Fruit fly (Drosophila melanogaster): ENCODE data around the gene smp-30.

The smp-30 gene

dm6 chr3R:14706860-14707259, 44.2 kb downstream of the smp-30 start (continued):
- TF ChIP-seq btn (GFP tag; optimal IDR thresholded peaks at IDR 0.05) (peak; percentile 27), CG12769 (tag; optimal IDR thresholded peaks at IDR 0.05) (peak; percentile 80), CG31224 (GFP tag; IDR thresholded peaks at IDR 0.05) (peak; percentile 40; the same call in 1 of the 2 replicates), CG32532 (GFP tag; IDR thresholded peaks at IDR 0.05) (peak; percentile 83), pita (GFP tag; optimal IDR thresholded peaks at IDR 0.05) (no peak), kay (GFP tag; optimal IDR thresholded peaks at IDR 0.05) (no peak), pb (GFP tag; optimal IDR thresholded peaks at IDR 0.05) (peak; percentile 13), Ada2b (GFP tag; IDR thresholded peaks at IDR 0.05) (peak; percentile 76), Dfd (GFP tag; optimal IDR thresholded peaks at IDR 0.05) (no peak), sim (GFP tag; IDR thresholded peaks at IDR 0.05) (0 out of 2 replicates have a peak, but pooled peaks have one; percentile 16), CG18599 (GFP tag; optimal IDR thresholded peaks at IDR 0.05) (peak; percentile 63), CG7271 (tag; optimal IDR thresholded peaks at IDR 0.05) (no peak), CG15696 (tag; optimal IDR thresholded peaks at IDR 0.05) (no peak), slou (GFP tag; optimal IDR thresholded peaks at IDR 0.05) (no peak), sens (GFP tag) (peak; percentile 84), PHDP (tag; optimal IDR thresholded peaks at IDR 0.05) (peak; percentile 63), crol (GFP tag; IDR thresholded peaks at IDR 0.05) (0 out of 2 replicates have a peak, but pooled peaks have one; percentile 17), CG9609 (GFP tag; optimal IDR thresholded peaks at IDR 0.05) (peak; percentile 58), C15 (GFP tag; IDR thresholded peaks at IDR 0.05) (no peak), vnd (GFP tag; IDR thresholded peaks at IDR 0.05; ENCODE audit: partially characterized antibody) (peak; percentile 61), chm (GFP tag; IDR thresholded peaks at IDR 0.05) (0 out of 2 replicates have a peak, but pooled peaks have one; percentile 17), shn (GFP tag; optimal IDR thresholded peaks at IDR 0.05) (peak; percentile 22), CG14050 (GFP tag; IDR thresholded peaks at IDR 0.05) (peak; percentile 26; the same call in 1 of the 3 replicates), dmrt11E (tag; optimal IDR thresholded peaks at IDR 0.05) (no peak), ranshi (GFP tag; IDR thresholded peaks at IDR 0.05) (peak; percentile 51), CG12236 (GFP tag; optimal IDR thresholded peaks at IDR 0.05) (peak; percentile 10), CG4730 (GFP tag; IDR thresholded peaks at IDR 0.05) (peak; percentile 56), CG34422 (GFP tag; IDR thresholded peaks at IDR 0.05) (peak; percentile 59; the same call in 2 of the 3 replicates), CG10366 (GFP tag; IDR thresholded peaks at IDR 0.05) (peak; percentile 70), HHEX (GFP tag; optimal IDR thresholded peaks at IDR 0.05) (peak; percentile 41), Chrac-16 (GFP tag; optimal IDR thresholded peaks at IDR 0.05) (peak; percentile 45), chif (GFP tag; optimal IDR thresholded peaks at IDR 0.05) (peak; percentile 43 to 46), Rx (GFP tag; IDR thresholded peaks at IDR 0.05) (peak; percentile 62), CG10147 (GFP tag; optimal IDR thresholded peaks at IDR 0.05) (no peak), CG17912 (GFP tag; optimal IDR thresholded peaks at IDR 0.05) (no peak), sima (GFP tag; optimal IDR thresholded peaks at IDR 0.05) (no peak), CG1233 (GFP tag; optimal IDR thresholded peaks at IDR 0.05) (no peak), CG12744 (GFP tag; optimal IDR thresholded peaks at IDR 0.05) (no peak), NK7.1 (GFP tag; optimal IDR thresholded peaks at IDR 0.05) (peak; percentile 46), CG13296 (GFP tag; optimal IDR thresholded peaks at IDR 0.05) (peak; percentile 19), Dad (GFP tag; optimal IDR thresholded peaks at IDR 0.05) (peak; percentile 13), Hey (tag; optimal IDR thresholded peaks at IDR 0.05) (no peak), CG7745 (tag; optimal IDR thresholded peaks at IDR 0.05) (no peak), peb (GFP tag; IDR thresholded peaks at IDR 0.05) (no peak), sqz (GFP tag; optimal IDR thresholded peaks at IDR 0.05) (no peak), Hmr (GFP tag; optimal IDR thresholded peaks at IDR 0.05) (peak; percentile 53), CG2712 (tag; optimal IDR thresholded peaks at IDR 0.05) (peak; percentile 25), CG1602 (GFP tag; optimal IDR thresholded peaks at IDR 0.05) (no peak), Blimp-1 (GFP tag; optimal IDR thresholded peaks at IDR 0.05) (peak; percentile 13), Ravus (GFP tag; IDR thresholded peaks at IDR 0.05) (peak; percentile 24; the same call in 1 of the 2 replicates), D19A (tag; optimal IDR thresholded peaks at IDR 0.05) (peak; percentile 12), trh (GFP tag; optimal IDR thresholded peaks at IDR 0.05) (no peak)

All from whole organism, embryonic.